Fruit fly (Drosophila melanogaster): ENCODE measurements around the gene Rad9.

Gene Rad9

dm6 chr3L:18904772-18905601, 32.6 kb upstream of the Rad9 start, which contains the start of the genes CSN1b and Prp6:
TSS of gene CSN1b (minus strand) at chr3L:18904930.
TSS of gene Prp6 (plus strand) at chr3L:18905372.
- TF ChIP-seq tj (GFP tag; optimal IDR thresholded peaks at IDR 0.05), result peak; percentile 12
- TF ChIP-seq pad (GFP tag; optimal IDR thresholded peaks at IDR 0.05), result no peak

dm6 chr3L:18901411-18901810, 29.1 kb upstream of the Rad9 start, which contains the start of the genes arx and CG6843:
TSS of gene arx (minus strand) at chr3L:18901554.
TSS of gene CG6843 (plus strand) at chr3L:18901594.
- peak; percentile 9 for TF ChIP-seq CG1620 (GFP tag; optimal IDR thresholded peaks at IDR 0.05)
- no peak for TF ChIP-seq pad (GFP tag; optimal IDR thresholded peaks at IDR 0.05)
- peak; percentile 64 for TF ChIP-seq bab1 (GFP tag; optimal IDR thresholded peaks at IDR 0.05)

- TF ChIP-seq CG7045 (GFP tag; optimal IDR thresholded peaks at IDR 0.05) (peak; percentile 65), cic (GFP tag; optimal IDR thresholded peaks at IDR 0.05) (peak; percentile 25), CG14711 (tag; optimal IDR thresholded peaks at IDR 0.05) (peak; percentile 48), kay (GFP tag; ENCODE audit: borderline replicate concordance) (no peak), Mnt (GFP tag; optimal IDR thresholded peaks at IDR 0.05) (peak; percentile 83), pad (GFP tag; optimal IDR thresholded peaks at IDR 0.05) (peak; percentile 63), Crg-1 (GFP tag; optimal IDR thresholded peaks at IDR 0.05) (peak; percentile 87), Clk (GFP tag; optimal IDR thresholded peaks at IDR 0.05) (peak; percentile 61), CG1620 (GFP tag; optimal IDR thresholded peaks at IDR 0.05) (peak; percentile 93), toe (GFP tag; optimal IDR thresholded peaks at IDR 0.05) (peak; percentile 94), Hr96 (GFP tag; optimal IDR thresholded peaks at IDR 0.05) (peak; percentile 89), CG5204 (GFP tag; optimal IDR thresholded peaks at IDR 0.05) (no peak), cnc (optimal IDR thresholded peaks at IDR 0.05) (no peak), CG11617 (GFP tag; optimal IDR thresholded peaks at IDR 0.05) (peak; percentile 86), ovo (GFP tag; optimal IDR thresholded peaks at IDR 0.05) (peak; percentile 81), CG7101 (tag; optimal IDR thresholded peaks at IDR 0.05) (peak; percentile 84), CG33017 (tag; optimal IDR thresholded peaks at IDR 0.05) (peak; percentile 62), CG12768 (GFP tag; optimal IDR thresholded peaks at IDR 0.05) (peak; percentile 59), tj (GFP tag; optimal IDR thresholded peaks at IDR 0.05) (peak; percentile 64), bab1 (GFP tag; optimal IDR thresholded peaks at IDR 0.05) (peak; percentile 78)
These were observed 26.5 kb upstream of the Rad9 start, which contains the start of gene RpL26 for dm6 chr3L:18898770-18899278. TSS of gene RpL26 (plus strand) at chr3L:18898875.

- TF ChIP-seq toe (GFP tag; optimal IDR thresholded peaks at IDR 0.05) (peak; percentile 2), Crg-1 (GFP tag; optimal IDR thresholded peaks at IDR 0.05) (peak; percentile 45), Hr96 (GFP tag; optimal IDR thresholded peaks at IDR 0.05) (peak; percentile 29), CG5204 (GFP tag; optimal IDR thresholded peaks at IDR 0.05) (no peak), CG1620 (GFP tag; optimal IDR thresholded peaks at IDR 0.05) (no peak), CG11617 (GFP tag; optimal IDR thresholded peaks at IDR 0.05) (no peak), cnc (optimal IDR thresholded peaks at IDR 0.05) (no peak), Clk (GFP tag; optimal IDR thresholded peaks at IDR 0.05) (no peak), kay (GFP tag; ENCODE audit: borderline replicate concordance) (no peak), CG7101 (tag; optimal IDR thresholded peaks at IDR 0.05) (peak; percentile 45), cic (GFP tag; optimal IDR thresholded peaks at IDR 0.05) (peak; percentile 61), CG33017 (tag; optimal IDR thresholded peaks at IDR 0.05) (peak; percentile 72), ovo (GFP tag; optimal IDR thresholded peaks at IDR 0.05) (no peak), CG12768 (GFP tag; optimal IDR thresholded peaks at IDR 0.05) (no peak), CG14711 (tag; optimal IDR thresholded peaks at IDR 0.05) (no peak), tj (GFP tag; optimal IDR thresholded peaks at IDR 0.05) (no peak), CG7045 (GFP tag; optimal IDR thresholded peaks at IDR 0.05) (no peak), Mnt (GFP tag; optimal IDR thresholded peaks at IDR 0.05) (peak; percentile 85), pad (GFP tag; optimal IDR thresholded peaks at IDR 0.05) (peak; percentile 3), bab1 (GFP tag; optimal IDR thresholded peaks at IDR 0.05) (peak; percentile 54)
These were observed 25.7 kb upstream of the Rad9 start, which contains the start of gene CG3902 for dm6 chr3L:18898086-18898470. TSS of gene CG3902 (minus strand) at chr3L:18898293.

dm6 chr3L:18897459-18898085, 25.2 kb upstream of the Rad9 start:
- peak; percentile 95 for TF ChIP-seq tj (GFP tag; optimal IDR thresholded peaks at IDR 0.05)
- no peak for TF ChIP-seq cnc (optimal IDR thresholded peaks at IDR 0.05)
- no peak for TF ChIP-seq Crg-1 (GFP tag; optimal IDR thresholded peaks at IDR 0.05)
- TF ChIP-seq toe (GFP tag; optimal IDR thresholded peaks at IDR 0.05), result no peak
- TF ChIP-seq bab1 (GFP tag; optimal IDR thresholded peaks at IDR 0.05), result no peak
- no peak for TF ChIP-seq kay (GFP tag; ENCODE audit: borderline replicate concordance)
- TF ChIP-seq pad (GFP tag; optimal IDR thresholded peaks at IDR 0.05), result peak; percentile 31
- no peak for TF ChIP-seq CG7045 (GFP tag; optimal IDR thresholded peaks at IDR 0.05)
- TF ChIP-seq CG5204 (GFP tag; optimal IDR thresholded peaks at IDR 0.05), result no peak
- TF ChIP-seq cic (GFP tag; optimal IDR thresholded peaks at IDR 0.05), result peak; percentile 49
- no peak for TF ChIP-seq CG7101 (tag; optimal IDR thresholded peaks at IDR 0.05)

Measured in whole organism, adult.